Worm (Caenorhabditis elegans) whole organism, L3 larva: ENCODE results near the gene Y57E12B.11.

Experiments used
- ama-1 ChIP-seq: fragments of 150-350 bp; optimal IDR thresholded peaks from 2 replicates; lab custom pipeline; 2018
- ceh-82 ChIP-seq: fragments of 150-350 bp; optimal IDR thresholded peaks from 2 replicates; lab custom pipeline; 2014; ENCODE audit warnings: missing biosample characterization, missing genetic modification characterization
- ceh-9 ChIP-seq: sonication (generic microtip); optimal IDR thresholded peaks from 2 replicates; lab custom pipeline; 2018; ENCODE audit warnings: missing biosample characterization, missing genetic modification characterization
- eor-1 ChIP-seq, 2 experiments: fragments of 150-350 bp; optimal IDR thresholded peaks; 2 replicates each; lab custom pipeline; 2014 to 2018; ENCODE audit warnings: missing biosample characterization in 2 of 2, missing genetic modification characterization in 2 of 2
- nhr-23 ChIP-seq: fragments of 150-350 bp; optimal IDR thresholded peaks from 2 replicates; lab custom pipeline; 2014; ENCODE audit warnings: missing biosample characterization, missing genetic modification reagents, missing genetic modification characterization
- nhr-237 ChIP-seq: fragments of 150-350 bp; optimal IDR thresholded peaks from 2 replicates; lab custom pipeline; 2014; ENCODE audit warnings: missing biosample characterization, missing genetic modification characterization
- nhr-28 ChIP-seq: fragments of 150-350 bp; optimal IDR thresholded peaks from 2 replicates; lab custom pipeline; 2014; ENCODE audit warnings: missing biosample characterization, missing genetic modification characterization
- unc-39 ChIP-seq: sonication (generic microtip); optimal IDR thresholded peaks from 4 replicates; lab custom pipeline; 2017; ENCODE audit warnings: missing biosample characterization, missing genetic modification characterization
- unc-62 ChIP-seq: fragments of 150-350 bp; sonication (generic microtip); optimal IDR thresholded peaks from 4 replicates; lab custom pipeline; 2014; ENCODE audit warnings: missing biosample characterization, missing genetic modification reagents, missing genetic modification characterization

- TF ChIP-seq nhr-28 (tag; lab: Kevin White, UChicago), result no peak
- TF ChIP-seq ama-1, result no peak
- no peak for TF ChIP-seq eor-1 (tag; optimal IDR thresholded peaks at IDR 0.05; lab: Kevin White, UChicago)
- TF ChIP-seq ceh-9 (tag; lab: Kevin White, UChicago), result no peak
- no peak for TF ChIP-seq nhr-23 (tag; lab: Kevin White, UChicago)
- TF ChIP-seq unc-62 (GFP tag; lab: Kevin White, UChicago), result no peak
- TF ChIP-seq nhr-237 (tag; lab: Kevin White, UChicago), result no peak
- TF ChIP-seq unc-39, result no peak
- TF ChIP-seq ceh-82 (tag; lab: Kevin White, UChicago), result no peak
Observed at ce11 chrV:6900173-6900638, 49.5 kb downstream of the Y57E12B.11 start, which contains the start of gene odc-1.
